Fruit fly (Drosophila melanogaster) whole organism, embryonic: ENCODE measurements around the gene CG13476.
A peak's percentile ranks its signal among the peaks of the same experiment; 100 is the strongest.

Experiments used
- Atf6 ChIP-seq: fragments of 200-800 bp; sonication (Bioruptor generic); IDR thresholded peaks from 2 replicates; pipeline ENCODE4 v1.3.6; 2022; ENCODE audit warnings: missing biosample characterization, missing genetic modification characterization
- Bgb ChIP-seq: fragments of 200-800 bp; sonication (Bioruptor generic); IDR thresholded peaks from 2 replicates; pipeline ENCODE4 v1.3.6; 2022; ENCODE audit warnings: missing biosample characterization, missing genetic modification characterization; ENCODE audit not compliant: partially characterized antibody
- CG12744 ChIP-seq: fragments of 200-800 bp; sonication (Bioruptor generic); optimal IDR thresholded peaks from 2 replicates; lab custom pipeline; 2016; ENCODE audit warnings: missing biosample characterization, missing genetic modification characterization
- CG14441 ChIP-seq: fragments of 200-800 bp; sonication (Bioruptor generic); IDR thresholded peaks from 2 replicates; pipeline ENCODE4 v1.3.6; 2022; ENCODE audit warnings: missing biosample characterization, missing genetic modification characterization
- CG15269 ChIP-seq: fragments of 200-800 bp; sonication (Bioruptor generic); optimal IDR thresholded peaks from 2 replicates; lab custom pipeline; 2018; ENCODE audit warnings: missing biosample characterization, mild to moderate bottlenecking, missing genetic modification characterization, moderate library complexity
- CG15696 ChIP-seq: fragments of 200-800 bp; sonication (Bioruptor generic); optimal IDR thresholded peaks from 2 replicates; lab custom pipeline; 2019; ENCODE audit warnings: missing biosample characterization, mild to moderate bottlenecking, missing genetic modification characterization, moderate library complexity
- CG1832 ChIP-seq: fragments of 200-800 bp; sonication (Bioruptor generic); optimal IDR thresholded peaks from 2 replicates; lab custom pipeline; 2017; ENCODE audit warnings: missing biosample characterization, mild to moderate bottlenecking, missing genetic modification characterization, inconsistent platforms
- CG2712 ChIP-seq: fragments of 200-800 bp; optimal IDR thresholded peaks from 3 replicates; lab custom pipeline; 2019; ENCODE audit warnings: missing biosample characterization, mild to moderate bottlenecking, missing genetic modification characterization, moderate library complexity
- CG3065 ChIP-seq: fragments of 200-800 bp; sonication (Bioruptor generic); optimal IDR thresholded peaks from 2 replicates; lab custom pipeline; 2016; ENCODE audit warnings: missing biosample characterization, missing genetic modification characterization
- CG34376 ChIP-seq: fragments of 200-800 bp; sonication (Bioruptor generic); optimal IDR thresholded peaks from 2 replicates; lab custom pipeline; 2018; ENCODE audit warnings: missing biosample characterization, mild to moderate bottlenecking, missing genetic modification characterization
- CG4820 ChIP-seq: fragments of 200-800 bp; sonication (Bioruptor generic); optimal IDR thresholded peaks from 3 replicates; lab custom pipeline; 2016; ENCODE audit warnings: missing biosample characterization, missing genetic modification characterization
- CG6813 ChIP-seq: fragments of 200-800 bp; sonication (Bioruptor generic); optimal IDR thresholded peaks from 2 replicates; lab custom pipeline; 2017; ENCODE audit warnings: missing biosample characterization, missing genetic modification characterization, mild to moderate bottlenecking, moderate library complexity, missing genetic modification reagents
- CG9727 ChIP-seq: fragments of 200-800 bp; sonication (Bioruptor generic); optimal IDR thresholded peaks from 3 replicates; lab custom pipeline; 2017; ENCODE audit warnings: missing biosample characterization, mild to moderate bottlenecking, missing genetic modification characterization
- CG9817 ChIP-seq: fragments of 200-800 bp; sonication (Bioruptor generic); optimal IDR thresholded peaks from 2 replicates; lab custom pipeline; 2018; ENCODE audit warnings: missing biosample characterization, mild to moderate bottlenecking, missing genetic modification characterization, moderate library complexity
- Dip2 ChIP-seq: fragments of 200-800 bp; sonication (Bioruptor generic); IDR thresholded peaks from 2 replicates; pipeline ENCODE4 v1.3.6; 2022; ENCODE audit warnings: missing biosample characterization, missing genetic modification characterization
- Doc3 ChIP-seq: fragments of 200-800 bp; sonication (Bioruptor generic); IDR thresholded peaks from 3 replicates; pipeline ENCODE4 v1.3.6; 2022; ENCODE audit warnings: missing biosample characterization, missing genetic modification characterization; ENCODE audit not compliant: partially characterized antibody
- Drgx ChIP-seq: fragments of 200-800 bp; sonication (Bioruptor generic); IDR thresholded peaks from 2 replicates; pipeline ENCODE4 v1.3.6; 2022; ENCODE audit warnings: missing biosample characterization, missing genetic modification characterization
- Elba2 ChIP-seq: fragments of 200-800 bp; sonication (Bioruptor generic); optimal IDR thresholded peaks from 3 replicates; lab custom pipeline; 2016; ENCODE audit warnings: missing biosample characterization, missing genetic modification characterization
- Fer1 ChIP-seq: fragments of 200-800 bp; sonication (Bioruptor generic); optimal IDR thresholded peaks from 2 replicates; lab custom pipeline; 2017; ENCODE audit warnings: missing biosample characterization, mild to moderate bottlenecking, missing genetic modification characterization
- H2.0 ChIP-seq: fragments of 200-800 bp; sonication (Bioruptor generic); IDR thresholded peaks from 2 replicates; pipeline ENCODE4 v1.3.6; 2022; ENCODE audit warnings: missing biosample characterization, missing genetic modification characterization
- HLH3B ChIP-seq: fragments of 200-800 bp; sonication (Bioruptor generic); IDR thresholded peaks from 2 replicates; pipeline ENCODE4 v1.3.6; 2022; ENCODE audit warnings: missing biosample characterization, missing genetic modification characterization
- Hmx ChIP-seq: fragments of 200-800 bp; sonication (Bioruptor generic); optimal IDR thresholded peaks from 2 replicates; lab custom pipeline; 2016; ENCODE audit warnings: missing biosample characterization, missing genetic modification characterization
- Mes4 ChIP-seq: fragments of 200-800 bp; sonication (Bioruptor generic); optimal IDR thresholded peaks from 2 replicates; lab custom pipeline; 2016; ENCODE audit warnings: missing biosample characterization, missing genetic modification characterization
- NC2β ChIP-seq: fragments of 200-800 bp; sonication (Bioruptor generic); optimal IDR thresholded peaks from 2 replicates; lab custom pipeline; 2016; ENCODE audit warnings: missing biosample characterization, missing genetic modification characterization
- Optix ChIP-seq: fragments of 200-800 bp; sonication (Bioruptor generic); IDR thresholded peaks from 3 replicates; pipeline ENCODE4 v1.3.6; 2022; ENCODE audit warnings: missing biosample characterization, missing genetic modification characterization
- Ptx1 ChIP-seq: fragments of 200-800 bp; sonication (Bioruptor generic); IDR thresholded peaks from 2 replicates; pipeline ENCODE4 v1.3.6; 2022; ENCODE audit warnings: missing biosample characterization, missing genetic modification characterization
- ase ChIP-seq: fragments of 200-800 bp; sonication (Bioruptor generic); IDR thresholded peaks from 3 replicates; pipeline ENCODE4 v1.3.6; 2022; ENCODE audit warnings: missing biosample characterization, missing genetic modification characterization
- bcd ChIP-seq: fragments of 200-800 bp; sonication (Bioruptor generic); optimal IDR thresholded peaks from 2 replicates; lab custom pipeline; 2017; ENCODE audit warnings: missing biosample characterization, mild to moderate bottlenecking, missing genetic modification characterization
- crc ChIP-seq: fragments of 200-800 bp; sonication (Bioruptor generic); optimal IDR thresholded peaks from 2 replicates; lab custom pipeline; 2016; ENCODE audit warnings: missing biosample characterization, missing genetic modification characterization
- cwo ChIP-seq: fragments of 200-800 bp; sonication (Bioruptor generic); optimal IDR thresholded peaks from 3 replicates; lab custom pipeline; 2017; ENCODE audit warnings: missing biosample characterization, missing genetic modification characterization, mild to moderate bottlenecking, moderate library complexity, missing genetic modification reagents
- emc ChIP-seq: fragments of 200-800 bp; sonication (Bioruptor generic); optimal IDR thresholded peaks from 2 replicates; lab custom pipeline; 2016; ENCODE audit warnings: missing biosample characterization, missing genetic modification characterization
- fd102C ChIP-seq: fragments of 200-800 bp; sonication (Bioruptor generic); optimal IDR thresholded peaks from 2 replicates; lab custom pipeline; 2018; ENCODE audit warnings: missing biosample characterization, mild to moderate bottlenecking, missing genetic modification characterization, moderate library complexity
- fd3F ChIP-seq: fragments of 200-800 bp; sonication (Bioruptor generic); optimal IDR thresholded peaks from 2 replicates; lab custom pipeline; 2018; ENCODE audit warnings: missing biosample characterization, mild to moderate bottlenecking, missing genetic modification characterization, moderate library complexity
- fu2 ChIP-seq: fragments of 200-800 bp; sonication (Bioruptor generic); optimal IDR thresholded peaks from 2 replicates; lab custom pipeline; 2016; ENCODE audit warnings: missing biosample characterization, missing genetic modification characterization
- gro ChIP-seq: fragments of 200-800 bp; sonication (Bioruptor generic); optimal IDR thresholded peaks from 2 replicates; lab custom pipeline; 2016; ENCODE audit warnings: missing biosample characterization, missing genetic modification characterization
- kay ChIP-seq: fragments of 200-800 bp; sonication (Bioruptor generic); optimal IDR thresholded peaks from 2 replicates; lab custom pipeline; 2016; ENCODE audit warnings: missing biosample characterization, missing genetic modification characterization
- p53 ChIP-seq: fragments of 200-800 bp; sonication (Bioruptor generic); optimal IDR thresholded peaks from 2 replicates; lab custom pipeline; 2016; ENCODE audit warnings: missing biosample characterization, missing genetic modification characterization
- pb ChIP-seq: fragments of 200-800 bp; sonication (Bioruptor generic); optimal IDR thresholded peaks from 3 replicates; lab custom pipeline; 2016; ENCODE audit warnings: missing biosample characterization, missing genetic modification characterization
- prd ChIP-seq, 3 experiments: fragments of >200 bp in 2 of 3; fragments of 200-800 bp in 1 of 3; sonication (Bioruptor generic) in 1 of 3; optimal IDR thresholded peaks in 2 of 3; IDR thresholded peaks in 1 of 3; 2 replicates in 2 of 3; 3 replicates in 1 of 3; pipeline versions ENCODE4 v1.3.6 to Lab custom; 2017 to 2022; ENCODE audit warnings: missing biosample characterization in 1 of 3, missing genetic modification characterization in 1 of 3
- ranshi ChIP-seq: fragments of 200-800 bp; sonication (Bioruptor generic); IDR thresholded peaks from 2 replicates; pipeline ENCODE4 v1.3.6; 2022; ENCODE audit warnings: missing biosample characterization, missing genetic modification characterization
- row ChIP-seq: fragments of 200-800 bp; sonication (Bioruptor generic); IDR thresholded peaks from 3 replicates; pipeline ENCODE4 v1.3.6; 2022; ENCODE audit warnings: missing biosample characterization, missing genetic modification characterization
- sd ChIP-seq: fragments of 200-800 bp; sonication (Bioruptor generic); optimal IDR thresholded peaks from 3 replicates; lab custom pipeline; 2018; ENCODE audit warnings: missing biosample characterization, mild to moderate bottlenecking, missing genetic modification characterization, moderate library complexity
- slbo ChIP-seq: fragments of 200-800 bp; sonication (Bioruptor generic); IDR thresholded peaks from 2 replicates; pipeline ENCODE4 v1.3.6; 2022; ENCODE audit warnings: missing biosample characterization, missing genetic modification characterization
- slou ChIP-seq: fragments of 200-800 bp; sonication (Bioruptor generic); optimal IDR thresholded peaks from 3 replicates; lab custom pipeline; 2016; ENCODE audit warnings: missing biosample characterization, missing genetic modification characterization
- so ChIP-seq: fragments of 200-800 bp; sonication (Bioruptor generic); IDR thresholded peaks from 3 replicates; pipeline ENCODE4 v1.3.6; 2022; ENCODE audit warnings: missing biosample characterization, missing genetic modification characterization
- trem ChIP-seq: fragments of 200-800 bp; optimal IDR thresholded peaks from 3 replicates; lab custom pipeline; 2019; ENCODE audit warnings: missing biosample characterization, mild to moderate bottlenecking, missing genetic modification characterization, moderate library complexity
- trh ChIP-seq: fragments of 200-800 bp; sonication (Bioruptor generic); optimal IDR thresholded peaks from 2 replicates; lab custom pipeline; 2016; ENCODE audit warnings: missing biosample characterization, missing genetic modification characterization
- tup ChIP-seq: fragments of 200-800 bp; sonication (Bioruptor generic); optimal IDR thresholded peaks from 2 replicates; lab custom pipeline; 2016; ENCODE audit warnings: missing biosample characterization, mild to moderate bottlenecking, missing genetic modification characterization, moderate library complexity
- wek ChIP-seq: fragments of 200-800 bp; sonication (Bioruptor generic); optimal IDR thresholded peaks from 3 replicates; lab custom pipeline; 2018; ENCODE audit warnings: missing biosample characterization, mild to moderate bottlenecking, missing genetic modification characterization, moderate library complexity

CG13476 gene

DNA sequence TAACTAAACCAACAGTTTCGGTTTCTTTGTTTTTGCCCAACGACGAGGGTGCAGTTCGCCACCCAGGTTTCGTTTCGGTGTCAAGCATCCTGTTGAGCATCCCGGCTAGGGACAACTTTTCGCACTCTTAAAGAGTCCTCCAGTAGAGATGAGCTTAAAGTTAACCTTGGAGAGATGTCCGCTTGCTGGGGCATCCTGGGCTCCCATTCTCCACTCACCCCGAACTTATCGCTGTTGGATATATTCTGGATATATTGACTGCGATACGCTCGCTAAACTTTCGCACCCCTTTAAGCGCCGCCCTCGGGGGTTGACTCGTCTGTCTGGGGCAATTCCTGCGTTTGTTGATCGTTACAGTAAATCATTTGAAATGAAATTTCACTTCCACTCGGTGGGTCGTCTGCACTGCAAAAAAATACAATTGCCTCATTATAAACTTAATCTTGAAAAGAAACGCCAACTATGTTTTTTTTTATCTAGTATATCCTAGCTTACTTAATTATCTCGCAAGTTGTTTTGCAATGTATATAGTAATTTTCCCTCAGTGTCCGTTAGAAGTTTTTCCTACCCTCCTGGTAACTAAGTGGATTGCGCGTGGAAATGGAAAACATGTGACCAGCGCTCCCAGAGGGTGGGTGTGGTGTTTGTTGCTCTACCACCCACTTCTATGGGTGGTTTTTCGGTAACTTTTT, 43.6 kb upstream of the CG13476 start (continued):
- TF ChIP-seq fd3F (GFP tag; lab: Kevin White, UChicago) (peak; percentile 71), CG14441 (GFP tag; lab: Robert Waterston, UW) (peak; percentile 87), Fer1 (GFP tag; lab: Kevin White, UChicago) (peak; percentile 91), slbo (GFP tag; lab: Robert Waterston, UW) (peak; percentile 85), ase (GFP tag; lab: Robert Waterston, UW) (peak; percentile 74; the same call in 2 of the 3 replicates), Bgb (GFP tag; lab: Robert Waterston, UW) (no peak), Drgx (GFP tag; lab: Robert Waterston, UW) (no peak), so (peak; percentile 84), Dip2 (GFP tag; lab: Robert Waterston, UW) (no peak), ranshi (GFP tag; lab: Robert Waterston, UW) (peak; percentile 69), wek (peak; percentile 35), Ptx1 (peak; percentile 88), pb (GFP tag; lab: Kevin White, UChicago) (peak; percentile 62), CG4820 (GFP tag; lab: Kevin White, UChicago) (peak; percentile 66), CG3065 (GFP tag; lab: Kevin White, UChicago) (no peak), cwo (GFP tag; lab: Kevin White, UChicago) (peak; percentile 79), tup (GFP tag; lab: Kevin White, UChicago) (peak; percentile 65), crc (peak; percentile 64), sd (tag; lab: Kevin White, UChicago) (peak; percentile 63), H2.0 (GFP tag; lab: Robert Waterston, UW) (peak; percentile 82), HLH3B (GFP tag; lab: Robert Waterston, UW) (peak; percentile 82), CG15696 (tag; lab: Kevin White, UChicago) (peak; percentile 45), CG12744 (GFP tag; lab: Kevin White, UChicago) (peak; percentile 69), fu2 (GFP tag; lab: Kevin White, UChicago) (peak; percentile 46), trem (tag; lab: Kevin White, UChicago) (peak; percentile 29), p53 (GFP tag; lab: Kevin White, UChicago) (peak; percentile 27), Elba2 (no peak), NC2β (GFP tag; lab: Kevin White, UChicago) (peak; percentile 74), CG2712 (tag; lab: Kevin White, UChicago) (peak; percentile 85), row (GFP tag; lab: Robert Waterston, UW) (peak; percentile 93), fd102C (GFP tag; lab: Kevin White, UChicago) (no peak), gro (GFP tag; lab: Kevin White, UChicago) (peak; percentile 41), Mes4 (peak; percentile 71), trh (GFP tag; lab: Kevin White, UChicago) (no peak), prd (optimal IDR thresholded peaks at IDR 0.05; lab: Kevin White, UChicago) (no peak), prd (GFP tag; IDR thresholded peaks at IDR 0.05; lab: Robert Waterston, UW) (peak; percentile 90), bcd (GFP tag; lab: Kevin White, UChicago) (peak; percentile 77), emc (peak; percentile 56), Doc3 (GFP tag; lab: Robert Waterston, UW) (no peak), Atf6 (GFP tag; lab: Robert Waterston, UW) (peak; percentile 87), slou (GFP tag; lab: Kevin White, UChicago) (peak; percentile 55), Optix (GFP tag; lab: Robert Waterston, UW) (peak; percentile 68; the same call in 2 of the 3 replicates), Hmx (GFP tag; lab: Kevin White, UChicago) (no peak), CG9817 (tag; lab: Kevin White, UChicago) (peak; percentile 73), CG1832 (GFP tag; lab: Kevin White, UChicago) (no peak), CG6813 (peak; percentile 82), CG9727 (peak; percentile 69), kay (peak; percentile 50), CG15269 (peak; percentile 86), CG34376 (peak; percentile 46)
